Worm (Caenorhabditis elegans) whole organism, early embryonic: Measurements from ENCODE around the gene C08F11.1.
"Not testable (repeated sequence)": the region's sequence is repeated elsewhere in the genome, so short reads cannot be mapped to it uniquely, and the experiment has no call there.

Experiments
- ama-1 ChIP-seq: fragments of 150-350 bp; optimal IDR thresholded peaks from 2 replicates; lab custom pipeline; 2014
- ceh-13 ChIP-seq: fragments of 200-800 bp; sonication (Bioruptor generic); optimal IDR thresholded peaks from 2 replicates; lab custom pipeline; 2018; ENCODE audit warnings: mild to moderate bottlenecking, missing genetic modification characterization, missing compliant biosample characterization

- TF ChIP-seq ama-1; ceh-13 (GFP tag; lab: Kevin White, UChicago): not testable (repeated sequence)
These were observed 35.0 kb upstream of the C08F11.1 start, which contains the start of gene sru-9 for ce11 chrIV:13588544-13589043.
